Fruit fly (Drosophila melanogaster): Measurements from ENCODE around the gene CG42852.

CG42852 gene

DNA sequence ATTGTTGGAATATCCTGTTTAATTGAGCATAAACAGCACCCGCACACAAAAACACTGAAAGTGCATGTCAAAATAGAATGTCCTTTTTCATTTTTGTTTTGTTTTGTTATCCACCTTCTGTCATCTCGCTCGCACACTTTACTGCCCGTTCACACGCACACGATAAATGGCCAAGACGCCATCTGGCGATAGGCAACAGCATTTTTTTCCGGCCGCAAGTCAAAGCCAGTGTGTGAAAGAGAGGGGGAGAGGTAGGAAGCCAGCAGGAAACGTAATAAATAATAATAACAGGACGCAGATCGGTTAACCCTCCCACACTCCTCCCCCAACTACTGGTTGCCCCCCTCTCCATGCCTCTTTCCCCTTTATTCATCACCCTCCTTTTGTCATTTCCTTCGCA, 14.6 kb downstream of the CG42852 start:
- TF ChIP-seq dsx (GFP tag; optimal IDR thresholded peaks at IDR 0.05; ENCODE audit: poor library complexity, severe bottlenecking) = peak; percentile 19
- no peak for TF ChIP-seq Blimp-1 (GFP tag; optimal IDR thresholded peaks at IDR 0.05)
- no peak for TF ChIP-seq Hr39 (GFP tag; optimal IDR thresholded peaks at IDR 0.05)
- TF ChIP-seq eg (GFP tag; IDR thresholded peaks at IDR 0.05) = peak; percentile 36; the same call in 1 of the 3 replicates
- no peak for TF ChIP-seq CG16779 (tag; optimal IDR thresholded peaks at IDR 0.05)
- TF ChIP-seq CG3032 (tag; optimal IDR thresholded peaks at IDR 0.05) = no peak
- TF ChIP-seq Sox14 (GFP tag; optimal IDR thresholded peaks at IDR 0.05) = no peak
- peak; percentile 58 for TF ChIP-seq CG1621 (tag; optimal IDR thresholded peaks at IDR 0.05)
- no peak for TF ChIP-seq CG32006 (GFP tag; optimal IDR thresholded peaks at IDR 0.05)
- no peak for TF ChIP-seq Hr38 (GFP tag; optimal IDR thresholded peaks at IDR 0.05)
- no peak for TF ChIP-seq CG34406 (GFP tag; optimal IDR thresholded peaks at IDR 0.05)
- no peak for TF ChIP-seq Eip93F (GFP tag; optimal IDR thresholded peaks at IDR 0.05)
- no peak for TF ChIP-seq fd59A (GFP tag; optimal IDR thresholded peaks at IDR 0.05)
- no peak for TF ChIP-seq Gug (GFP tag; IDR thresholded peaks at IDR 0.05)
- TF ChIP-seq topi (GFP tag; optimal IDR thresholded peaks at IDR 0.05) = no peak
- no peak for TF ChIP-seq Ets21C (GFP tag; optimal IDR thresholded peaks at IDR 0.05)
- peak; percentile 58; the same call in 2 of the 3 replicates for TF ChIP-seq CG6163 (GFP tag; IDR thresholded peaks at IDR 0.05)
- peak; percentile 4 for TF ChIP-seq CG6792 (GFP tag; optimal IDR thresholded peaks at IDR 0.05)
- TF ChIP-seq CG8119 (GFP tag; IDR thresholded peaks at IDR 0.05) = no peak
- peak; percentile 2 for TF ChIP-seq CG10669 (GFP tag; optimal IDR thresholded peaks at IDR 0.05)
- no peak for TF ChIP-seq net (GFP tag; optimal IDR thresholded peaks at IDR 0.05)
- TF ChIP-seq dac (GFP tag; optimal IDR thresholded peaks at IDR 0.05) = no peak
- TF ChIP-seq CG3919 (GFP tag; optimal IDR thresholded peaks at IDR 0.05) = peak; percentile 54
- TF ChIP-seq Lpt (GFP tag; optimal IDR thresholded peaks at IDR 0.05) = no peak
- peak; percentile 48 for TF ChIP-seq CG9139 (GFP tag; optimal IDR thresholded peaks at IDR 0.05)
- TF ChIP-seq CG8632 (GFP tag; optimal IDR thresholded peaks at IDR 0.05) = no peak
- no peak for TF ChIP-seq Ets96B (tag; optimal IDR thresholded peaks at IDR 0.05)
- TF ChIP-seq acj6 (GFP tag; optimal IDR thresholded peaks at IDR 0.05) = no peak
- TF ChIP-seq CG10631 (GFP tag; optimal IDR thresholded peaks at IDR 0.05) = no peak
- TF ChIP-seq CG7368 (GFP tag; optimal IDR thresholded peaks at IDR 0.05) = peak; percentile 16
- peak; percentile 11 for TF ChIP-seq Sox102F (GFP tag; optimal IDR thresholded peaks at IDR 0.05)
- peak; percentile 32 for TF ChIP-seq Met (GFP tag; optimal IDR thresholded peaks at IDR 0.05)
- peak; percentile 2 for TF ChIP-seq CG6276 (GFP tag; optimal IDR thresholded peaks at IDR 0.05)
- TF ChIP-seq CG8319 (GFP tag; optimal IDR thresholded peaks at IDR 0.05) = no peak
- TF ChIP-seq vri (GFP tag; optimal IDR thresholded peaks at IDR 0.05) = no peak
- TF ChIP-seq CG4318 (GFP tag; optimal IDR thresholded peaks at IDR 0.05) = no peak
- no peak for TF ChIP-seq fkh (GFP tag; optimal IDR thresholded peaks at IDR 0.05)
- peak; percentile 60 for TF ChIP-seq CG6808 (GFP tag; optimal IDR thresholded peaks at IDR 0.05)
- TF ChIP-seq ss (GFP tag; optimal IDR thresholded peaks at IDR 0.05) = peak; percentile 74 to 88
- TF ChIP-seq svp (GFP tag) = no peak
- TF ChIP-seq CG15336 (GFP tag; IDR thresholded peaks at IDR 0.05) = 0 out of 2 replicates have a peak, but pooled peaks have one; percentile 7
- TF ChIP-seq lz (GFP tag; optimal IDR thresholded peaks at IDR 0.05) = no peak
- no peak for TF ChIP-seq CG11294 (GFP tag; IDR thresholded peaks at IDR 0.05)
- TF ChIP-seq CG31627 (GFP tag; optimal IDR thresholded peaks at IDR 0.05) = no peak
- TF ChIP-seq CG11762 (GFP tag; optimal IDR thresholded peaks at IDR 0.05; ENCODE audit: insufficient read depth) = no peak
- TF ChIP-seq CG6854 (GFP tag; optimal IDR thresholded peaks at IDR 0.05) = peak; percentile 23
- no peak for TF ChIP-seq Sox15 (GFP tag; optimal IDR thresholded peaks at IDR 0.05)
- peak; percentile 64 for TF ChIP-seq Eip78C (GFP tag)
- TF ChIP-seq salr (GFP tag; optimal IDR thresholded peaks at IDR 0.05) = peak in 1 of 2 experiments; percentile 46
